Fruit fly (Drosophila melanogaster) S2 (cell line): Measurements from ENCODE around the gene Klp10A.
"Not testable (repeated sequence)": the region's sequence is repeated elsewhere in the genome, so short reads cannot be mapped to it uniquely, and the experiment has no call there.

Experiments used
- CG8478 ChIP-seq: fragments of >200 bp; optimal IDR thresholded peaks from 2 replicates; lab custom pipeline; 2018
- CTCF ChIP-seq, 2 experiments: fragments of >200 bp; optimal IDR thresholded peaks; 2 replicates each; lab custom pipeline; 2018

- TF ChIP-seq CTCF (optimal IDR thresholded peaks at IDR 0.05; lab: Kevin White, UChicago); CG8478 (lab: Kevin White, UChicago): not testable (repeated sequence)
Observed at dm6 chrX:11095973-11096372, 40.9 kb downstream of the Klp10A start, which contains the start of gene CG42249.
